Worm (Caenorhabditis elegans) whole organism, late embryonic: ENCODE results near the gene W05B10.4.

Experiments used
- C08G9.2 ChIP-seq: sonication (generic microtip); optimal IDR thresholded peaks from 2 replicates; lab custom pipeline; 2016; ENCODE audit warnings: mild to moderate bottlenecking, missing genetic modification characterization, moderate library complexity, missing compliant biosample characterization
- C38D4.7 ChIP-seq: fragments of 200-800 bp; sonication (Bioruptor generic); optimal IDR thresholded peaks from 2 replicates; lab custom pipeline; 2018; ENCODE audit warnings: mild to moderate bottlenecking, missing genetic modification characterization, moderate library complexity, missing compliant biosample characterization
- F13H6.1 ChIP-seq: sonication (generic microtip); optimal IDR thresholded peaks from 2 replicates; lab custom pipeline; 2016; ENCODE audit warnings: missing genetic modification characterization, missing compliant biosample characterization
- T23F11.4 ChIP-seq: fragments of 200-800 bp; sonication (Bioruptor generic); optimal IDR thresholded peaks from 2 replicates; lab custom pipeline; 2018; ENCODE audit warnings: mild to moderate bottlenecking, missing genetic modification characterization, missing compliant biosample characterization
- Y22D7AL.16 ChIP-seq: sonication (generic microtip); optimal IDR thresholded peaks from 2 replicates; lab custom pipeline; 2016; ENCODE audit warnings: missing genetic modification characterization, missing compliant biosample characterization
- ahr-1 ChIP-seq: sonication (generic microtip); optimal IDR thresholded peaks from 2 replicates; lab custom pipeline; 2016; ENCODE audit warnings: missing genetic modification characterization, missing compliant biosample characterization
- ama-1 ChIP-seq: fragments of 150-350 bp; optimal IDR thresholded peaks from 2 replicates; lab custom pipeline; 2014
- ceh-19 ChIP-seq: fragments of 200-800 bp; sonication (Bioruptor generic); optimal IDR thresholded peaks from 2 replicates; lab custom pipeline; 2018; ENCODE audit warnings: mild to moderate bottlenecking, missing genetic modification characterization, missing compliant biosample characterization
- ceh-2 ChIP-seq: sonication (generic microtip); optimal IDR thresholded peaks from 2 replicates; lab custom pipeline; 2016; ENCODE audit warnings: missing genotype, missing genetic modification characterization, missing compliant biosample characterization
- ceh-31 ChIP-seq: sonication (generic microtip); optimal IDR thresholded peaks from 2 replicates; lab custom pipeline; 2016; ENCODE audit warnings: missing genetic modification characterization, missing compliant biosample characterization
- ceh-34 ChIP-seq: sonication (generic microtip); optimal IDR thresholded peaks from 2 replicates; lab custom pipeline; 2016; ENCODE audit warnings: mild to moderate bottlenecking, missing genetic modification characterization, missing compliant biosample characterization
- ceh-45 ChIP-seq: fragments of 200-800 bp; sonication (Bioruptor generic); IDR thresholded peaks from 2 replicates; pipeline ENCODE4 v1.3.6; 2022; ENCODE audit warnings: missing genetic modification reagents, missing genetic modification characterization, missing compliant biosample characterization
- ceh-48 ChIP-seq: sonication (generic microtip); optimal IDR thresholded peaks from 2 replicates; lab custom pipeline; 2016; ENCODE audit warnings: missing genetic modification characterization, inconsistent platforms, missing compliant biosample characterization
- ceh-9 ChIP-seq: sonication (generic microtip); optimal IDR thresholded peaks from 2 replicates; lab custom pipeline; 2016; ENCODE audit warnings: mild to moderate bottlenecking, missing genetic modification characterization, inconsistent platforms, missing compliant biosample characterization
- che-1 ChIP-seq: sonication (generic microtip); optimal IDR thresholded peaks from 2 replicates; lab custom pipeline; 2016; ENCODE audit warnings: mild to moderate bottlenecking, missing genetic modification characterization, missing compliant biosample characterization
- dmd-4 ChIP-seq: sonication (generic microtip); optimal IDR thresholded peaks from 2 replicates; lab custom pipeline; 2016; ENCODE audit warnings: borderline replicate concordance, missing genetic modification characterization, missing compliant biosample characterization
- dve-1 ChIP-seq: sonication (generic microtip); optimal IDR thresholded peaks from 2 replicates; lab custom pipeline; 2017; ENCODE audit warnings: antibody characterized with exemption, mild to moderate bottlenecking, missing genetic modification characterization, missing compliant biosample characterization
- elt-2 ChIP-seq: sonication (generic microtip); optimal IDR thresholded peaks from 2 replicates; lab custom pipeline; 2016; ENCODE audit warnings: missing genetic modification reagents, missing genetic modification characterization, missing compliant biosample characterization
- eyg-1 ChIP-seq: sonication (generic microtip); optimal IDR thresholded peaks from 2 replicates; lab custom pipeline; 2016; ENCODE audit warnings: missing genotype, missing genetic modification characterization, missing compliant biosample characterization
- fax-1 ChIP-seq: sonication (generic microtip); optimal IDR thresholded peaks from 2 replicates; lab custom pipeline; 2016; ENCODE audit warnings: missing genotype, missing genetic modification characterization, missing compliant biosample characterization
- fkh-10 ChIP-seq: fragments of 150-350 bp; optimal IDR thresholded peaks from 2 replicates; lab custom pipeline; 2014; ENCODE audit warnings: missing biosample characterization, missing genetic modification reagents, missing genetic modification characterization
- fkh-6 ChIP-seq: sonication (generic microtip); optimal IDR thresholded peaks from 2 replicates; lab custom pipeline; 2016; ENCODE audit warnings: missing genetic modification characterization, missing compliant biosample characterization
- hlh-13 ChIP-seq: fragments of 200-800 bp; sonication (Bioruptor generic); optimal IDR thresholded peaks from 2 replicates; lab custom pipeline; 2018; ENCODE audit warnings: mild to moderate bottlenecking, missing genetic modification characterization, missing compliant biosample characterization
- hlh-30 ChIP-seq: sonication (generic microtip); optimal IDR thresholded peaks from 2 replicates; lab custom pipeline; 2017; ENCODE audit warnings: antibody characterized with exemption, missing genetic modification characterization, missing compliant biosample characterization; ENCODE audit not compliant: insufficient read depth
- hlh-8 ChIP-seq: sonication (generic microtip); optimal IDR thresholded peaks from 2 replicates; lab custom pipeline; 2016; ENCODE audit warnings: missing genotype, missing genetic modification characterization, missing compliant biosample characterization
- lin-11 ChIP-seq: fragments of 200-800 bp; sonication (Bioruptor generic); optimal IDR thresholded peaks from 2 replicates; lab custom pipeline; 2018; ENCODE audit warnings: mild to moderate bottlenecking, missing genetic modification characterization, missing compliant biosample characterization
- madf-2 ChIP-seq: sonication (generic microtip); optimal IDR thresholded peaks from 2 replicates; lab custom pipeline; 2017; ENCODE audit warnings: missing genetic modification characterization, missing compliant biosample characterization
- odd-2 ChIP-seq: sonication (generic microtip); optimal IDR thresholded peaks from 2 replicates; lab custom pipeline; 2017; ENCODE audit warnings: antibody characterized with exemption, mild to moderate bottlenecking, missing genetic modification characterization, missing compliant biosample characterization
- pag-3 ChIP-seq: sonication (generic microtip); optimal IDR thresholded peaks from 2 replicates; lab custom pipeline; 2016; ENCODE audit warnings: missing compliant biosample characterization, missing genetic modification characterization, borderline replicate concordance
- pha-2 ChIP-seq: sonication (generic microtip); optimal IDR thresholded peaks from 2 replicates; lab custom pipeline; 2017; ENCODE audit warnings: mild to moderate bottlenecking, missing genetic modification characterization, missing compliant biosample characterization
- sdc-2 ChIP-seq: sonication (generic microtip); optimal IDR thresholded peaks from 2 replicates; lab custom pipeline; 2016; ENCODE audit warnings: missing genotype, missing genetic modification characterization, missing compliant biosample characterization
- syd-9 ChIP-seq: sonication (generic microtip); optimal IDR thresholded peaks from 2 replicates; lab custom pipeline; 2016; ENCODE audit warnings: mild to moderate bottlenecking, missing genetic modification characterization, moderate library complexity, missing compliant biosample characterization
- tbx-7 ChIP-seq: sonication (generic microtip); optimal IDR thresholded peaks from 2 replicates; lab custom pipeline; 2016; ENCODE audit warnings: missing genotype, missing genetic modification characterization, missing compliant biosample characterization
- ttx-3 ChIP-seq: sonication (generic microtip); optimal IDR thresholded peaks from 2 replicates; lab custom pipeline; 2016; ENCODE audit warnings: missing genetic modification reagents, missing genetic modification characterization, missing compliant biosample characterization
- unc-42 ChIP-seq: sonication (generic microtip); optimal IDR thresholded peaks from 2 replicates; lab custom pipeline; 2016; ENCODE audit warnings: missing genotype, missing genetic modification characterization, missing compliant biosample characterization
- unc-86 ChIP-seq: sonication (generic microtip); optimal IDR thresholded peaks from 2 replicates; lab custom pipeline; 2016; ENCODE audit warnings: missing genetic modification characterization, missing compliant biosample characterization
- zip-5 ChIP-seq: sonication (generic microtip); optimal IDR thresholded peaks from 2 replicates; lab custom pipeline; 2016; ENCODE audit warnings: missing genetic modification characterization, missing compliant biosample characterization

Gene W05B10.4

DNA sequence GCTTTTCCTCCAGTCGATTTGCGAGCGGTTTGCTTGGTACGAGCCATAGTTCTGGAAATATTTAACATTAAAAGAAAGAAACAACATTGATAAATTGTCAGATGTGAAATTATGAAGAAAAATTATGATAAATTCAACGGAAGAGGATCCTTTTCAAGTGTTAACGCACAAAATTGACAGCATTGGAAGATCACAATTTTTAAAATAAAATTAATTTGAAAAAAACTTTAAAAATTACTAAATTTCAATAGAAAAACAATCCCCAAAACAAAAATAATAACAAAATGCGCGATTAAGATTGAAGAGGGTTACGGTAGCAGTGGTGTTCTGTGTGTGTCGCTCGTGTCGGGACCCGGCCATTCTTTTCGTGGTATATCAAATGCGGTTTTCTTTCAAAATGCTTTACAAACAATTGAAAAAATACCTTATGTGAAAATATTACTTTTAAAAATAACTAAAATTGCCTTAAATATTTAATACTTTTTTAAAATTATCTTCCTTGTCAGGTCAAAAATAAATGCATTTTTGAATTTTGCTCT lies 7.7 kb upstream of the W05B10.4 start, which contains the start of gene his-74:
Gene his-74, minus strand, starts transcription at position 51 of the 539 bp plus-strand sequence.
- TF ChIP-seq ceh-45 (GFP tag; lab: Robert Waterston, UW) (no peak), ceh-19 (GFP tag; lab: Kevin White, UChicago) (no peak), F13H6.1 (tag; lab: Kevin White, UChicago) (no peak), zip-5 (no peak), ceh-31 (tag; lab: Kevin White, UChicago) (no peak), ttx-3 (tag; lab: Kevin White, UChicago) (no peak), unc-42 (tag; lab: Kevin White, UChicago) (no peak), sdc-2 (no peak), elt-2 (tag; lab: Kevin White, UChicago) (no peak), syd-9 (no peak), C08G9.2 (tag; lab: Kevin White, UChicago) (no peak), dve-1 (tag; lab: Kevin White, UChicago) (no peak), pha-2 (tag; lab: Kevin White, UChicago) (no peak), fkh-10 (no peak), ceh-9 (tag; lab: Kevin White, UChicago) (no peak), T23F11.4 (no peak), ceh-34 (no peak), odd-2 (tag; lab: Kevin White, UChicago) (no peak)

DNA sequence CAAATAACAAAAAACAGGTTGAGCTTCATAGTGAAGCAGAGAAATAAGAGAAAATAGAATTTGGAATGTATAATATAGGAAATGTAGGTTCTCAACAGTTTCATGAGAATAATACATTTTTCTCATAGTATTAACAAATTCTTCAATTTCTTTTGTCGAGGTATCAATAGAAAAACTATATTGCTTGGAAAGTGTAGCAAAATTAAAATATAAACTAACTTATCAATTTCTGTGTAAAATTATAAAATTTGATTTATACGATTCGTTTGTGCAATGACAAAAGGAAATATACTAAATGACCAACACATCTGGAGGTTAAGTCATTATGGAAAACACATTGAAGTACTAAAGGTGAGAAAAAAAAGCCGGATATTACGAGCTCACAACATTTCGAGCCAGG lies 6.4 kb upstream of the W05B10.4 start, which contains the start of gene W05B10.3:
Gene W05B10.3, minus strand, starts transcription at position 101 of the 400 bp plus-strand sequence.
- TF ChIP-seq ceh-34, result no peak
- no peak for TF ChIP-seq ama-1
- TF ChIP-seq fkh-6 (tag; lab: Kevin White, UChicago), result no peak
- TF ChIP-seq madf-2 (tag; lab: Kevin White, UChicago), result no peak
- TF ChIP-seq Y22D7AL.16 (tag; lab: Kevin White, UChicago), result no peak
- no peak for TF ChIP-seq che-1 (tag; lab: Kevin White, UChicago)
- no peak for TF ChIP-seq odd-2 (tag; lab: Kevin White, UChicago)
- TF ChIP-seq lin-11, result no peak
- TF ChIP-seq unc-42 (tag; lab: Kevin White, UChicago), result no peak
- no peak for TF ChIP-seq elt-2 (tag; lab: Kevin White, UChicago)
- TF ChIP-seq ahr-1 (tag; lab: Kevin White, UChicago), result no peak
- no peak for TF ChIP-seq unc-86
- no peak for TF ChIP-seq pag-3 (tag; lab: Kevin White, UChicago)

ce11 chrV:12663386-12663785 lies 4.6 kb upstream of the W05B10.4 start:
- no peak for TF ChIP-seq odd-2 (tag; lab: Kevin White, UChicago)
- no peak for TF ChIP-seq pha-2 (tag; lab: Kevin White, UChicago)
- TF ChIP-seq ceh-48, result no peak
- TF ChIP-seq dve-1 (tag; lab: Kevin White, UChicago), result no peak

ce11 chrV:12667397-12667796 lies 629 bp upstream of the W05B10.4 start:
- TF ChIP-seq hlh-8 (tag; lab: Kevin White, UChicago) (no peak), unc-86 (no peak), dmd-4 (tag; lab: Kevin White, UChicago) (no peak)

- TF ChIP-seq fax-1 (tag; lab: Kevin White, UChicago) (no peak), hlh-30 (tag; lab: Kevin White, UChicago) (no peak), lin-11 (no peak), eyg-1 (tag; lab: Kevin White, UChicago) (no peak), dve-1 (tag; lab: Kevin White, UChicago) (no peak), ceh-2 (tag; lab: Kevin White, UChicago) (no peak), che-1 (tag; lab: Kevin White, UChicago) (no peak), C38D4.7 (GFP tag; lab: Kevin White, UChicago) (no peak), hlh-13 (GFP tag; lab: Kevin White, UChicago) (no peak), tbx-7 (tag; lab: Kevin White, UChicago) (no peak)
These were observed 2.6 kb downstream of the W05B10.4 start, which contains the start of gene srx-116 for ce11 chrV:12670607-12671006. Gene srx-116, plus strand, starts transcription at chrV:12670907.
